Worm (Caenorhabditis elegans) whole organism, early embryonic: Measurements from ENCODE around the gene C07A9.9.

ENCODE experiments used
- aly-1 ChIP-seq: sonication (generic microtip); optimal IDR thresholded peaks from 2 replicates; lab custom pipeline; 2016; ENCODE audit warnings: missing genetic modification characterization, missing compliant biosample characterization
- ama-1 ChIP-seq: fragments of 150-350 bp; optimal IDR thresholded peaks from 2 replicates; lab custom pipeline; 2014
- ceh-13 ChIP-seq: fragments of 200-800 bp; sonication (Bioruptor generic); optimal IDR thresholded peaks from 2 replicates; lab custom pipeline; 2018; ENCODE audit warnings: mild to moderate bottlenecking, missing genetic modification characterization, missing compliant biosample characterization
- ceh-36 ChIP-seq: sonication (generic microtip); optimal IDR thresholded peaks from 2 replicates; lab custom pipeline; 2016; ENCODE audit warnings: missing genetic modification characterization, inconsistent platforms, missing compliant biosample characterization
- ets-7 ChIP-seq: sonication (generic microtip); optimal IDR thresholded peaks from 2 replicates; lab custom pipeline; 2016; ENCODE audit warnings: missing genotype, missing genetic modification characterization, missing compliant biosample characterization
- flt-1 ChIP-seq: fragments of 200-800 bp; sonication (Bioruptor generic); IDR thresholded peaks from 2 replicates; pipeline ENCODE4 v1.3.6; 2022; ENCODE audit warnings: missing genetic modification characterization, missing compliant biosample characterization
- hmbx-1 ChIP-seq: sonication (generic microtip); optimal IDR thresholded peaks from 2 replicates; lab custom pipeline; 2016; ENCODE audit warnings: mild to moderate bottlenecking, missing genetic modification characterization, missing compliant biosample characterization
- hnd-1 ChIP-seq: sonication (generic microtip); optimal IDR thresholded peaks from 2 replicates; lab custom pipeline; 2016; ENCODE audit warnings: missing genetic modification characterization, missing compliant biosample characterization
- pes-1 ChIP-seq: fragments of 200-800 bp; sonication (Bioruptor generic); IDR thresholded peaks from 2 replicates; pipeline ENCODE4 v1.3.6; 2022; ENCODE audit warnings: missing genetic modification reagents, missing genetic modification characterization, missing compliant biosample characterization
- scrt-1 ChIP-seq: fragments of 200-800 bp; sonication (Bioruptor generic); IDR thresholded peaks from 2 replicates; pipeline ENCODE4 v1.3.6; 2022; ENCODE audit warnings: missing genetic modification characterization, missing compliant biosample characterization
- tbx-37 ChIP-seq: fragments of 200-800 bp; sonication (Bioruptor generic); conservative IDR thresholded peaks from 2 replicates; pipeline ENCODE4 v1.3.6; 2022; ENCODE audit warnings: missing genetic modification reagents, missing genetic modification characterization, missing compliant biosample characterization

DNA sequence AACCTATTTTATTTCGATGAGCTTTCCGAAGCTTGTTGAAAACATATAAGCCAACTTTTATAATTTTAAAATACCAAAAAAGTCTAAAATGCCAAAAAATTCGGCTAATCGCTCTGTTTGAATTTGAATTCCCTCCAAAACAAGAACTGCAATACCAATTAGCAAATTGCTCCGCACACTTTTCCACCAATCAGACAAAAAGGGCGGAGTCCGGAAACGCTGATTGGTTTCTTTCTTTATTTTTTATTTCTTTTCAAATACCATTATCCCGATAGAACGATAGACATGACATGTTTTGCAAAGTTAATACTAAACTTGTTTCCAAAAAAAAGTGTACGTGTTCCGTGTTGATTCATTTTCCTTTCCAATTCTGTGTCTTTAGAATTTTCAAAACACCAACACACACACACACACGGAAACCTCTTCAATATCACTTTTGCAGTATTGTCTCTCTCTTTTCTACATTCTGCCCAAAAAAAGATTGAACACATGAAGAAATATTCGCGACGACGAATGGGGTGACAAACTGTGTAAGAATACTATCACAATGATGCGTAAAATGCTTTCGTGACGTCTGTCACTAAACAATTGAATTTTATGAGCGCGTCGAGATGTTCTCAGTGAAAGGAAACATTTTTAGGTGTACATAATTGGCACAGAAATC, 49.7 kb downstream of the C07A9.9 start:
- TF ChIP-seq flt-1 (no peak), ama-1 (no peak), tbx-37 (GFP tag; lab: Robert Waterston, UW) (no peak), aly-1 (tag; lab: Kevin White, UChicago) (no peak), ets-7 (tag; lab: Kevin White, UChicago) (no peak), hmbx-1 (tag; lab: Kevin White, UChicago) (no peak), hnd-1 (tag; lab: Kevin White, UChicago) (no peak), ceh-13 (GFP tag; lab: Kevin White, UChicago) (no peak), pes-1 (GFP tag; lab: Robert Waterston, UW) (no peak), ceh-36 (tag; lab: Kevin White, UChicago) (no peak), scrt-1 (GFP tag; lab: Robert Waterston, UW) (no peak)
